Fruit fly (Drosophila melanogaster) whole organism, prepupa: ENCODE results near the gene dock.

Experiments used
- CG6854 ChIP-seq: fragments of 200-800 bp; sonication (Bioruptor generic); optimal IDR thresholded peaks from 2 replicates; lab custom pipeline; 2017; ENCODE audit warnings: missing biosample characterization, mild to moderate bottlenecking, missing genetic modification characterization
- Ets21C ChIP-seq: fragments of 200-800 bp; sonication (Bioruptor generic); optimal IDR thresholded peaks from 3 replicates; lab custom pipeline; 2016; ENCODE audit warnings: missing biosample characterization, missing genetic modification characterization
- Gug ChIP-seq: fragments of 200-800 bp; sonication (Bioruptor generic); IDR thresholded peaks from 2 replicates; pipeline ENCODE4 v1.3.6; 2022; ENCODE audit warnings: missing biosample characterization, missing genetic modification characterization
- Hr38 ChIP-seq: sonication (Bioruptor generic); optimal IDR thresholded peaks from 2 replicates; lab custom pipeline; 2016; ENCODE audit warnings: missing biosample characterization, missing genetic modification characterization
- Sox102F ChIP-seq: fragments of 200-800 bp; sonication (Bioruptor generic); optimal IDR thresholded peaks from 2 replicates; lab custom pipeline; 2016; ENCODE audit warnings: missing biosample characterization, mild to moderate bottlenecking, missing genetic modification characterization
- fkh ChIP-seq: fragments of 200-800 bp; sonication (Bioruptor generic); optimal IDR thresholded peaks from 3 replicates; lab custom pipeline; 2017; ENCODE audit warnings: missing biosample characterization, mild to moderate bottlenecking, missing genetic modification characterization, moderate library complexity
- net ChIP-seq: fragments of 200-800 bp; sonication (Bioruptor generic); optimal IDR thresholded peaks from 3 replicates; lab custom pipeline; 2016; ENCODE audit warnings: missing biosample characterization, missing genetic modification characterization

DNA sequence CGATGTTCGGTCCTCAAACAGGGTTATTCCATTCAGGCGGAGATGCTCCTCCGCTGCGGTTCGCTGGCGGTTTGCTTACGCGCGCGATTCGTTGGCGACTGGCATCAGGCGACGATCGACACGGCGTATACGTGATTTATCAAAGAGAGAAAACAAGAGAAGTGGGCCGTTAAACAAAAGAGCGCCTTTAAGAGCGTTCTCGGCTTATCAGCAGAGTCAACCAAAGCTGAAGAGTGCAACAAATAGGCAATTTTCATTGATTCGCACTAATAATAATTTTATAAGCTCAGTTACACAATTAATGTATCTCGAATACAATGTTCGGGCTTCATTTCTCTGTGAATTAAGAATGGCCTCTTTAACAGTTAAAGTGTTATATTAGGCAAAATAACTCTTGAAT, 35.1 kb upstream of the dock start, which contains the start of gene Pkg21D:
- TF ChIP-seq Gug (GFP tag; lab: Robert Waterston, UW) (no peak), fkh (no peak), Hr38 (GFP tag; lab: Kevin White, UChicago) (no peak), CG6854 (GFP tag; lab: Kevin White, UChicago) (no peak), Ets21C (GFP tag; lab: Kevin White, UChicago) (no peak), Sox102F (GFP tag; lab: Kevin White, UChicago) (no peak), net (GFP tag; lab: Kevin White, UChicago) (no peak)
